Fruit fly (Drosophila melanogaster) whole organism, prepupa: ENCODE measurements around the gene CG32450.
A peak's percentile ranks its signal among the peaks of the same experiment; 100 is the strongest.

ENCODE experiments used
- Blimp-1 ChIP-seq: fragments of 200-800 bp; sonication (Bioruptor generic); optimal IDR thresholded peaks from 3 replicates; lab custom pipeline; 2017; ENCODE audit warnings: missing biosample characterization, missing genetic modification characterization, mild to moderate bottlenecking, moderate library complexity, missing genetic modification reagents
- CG10631 ChIP-seq: fragments of 200-800 bp; sonication (Bioruptor generic); optimal IDR thresholded peaks from 2 replicates; lab custom pipeline; 2016; ENCODE audit warnings: missing biosample characterization, missing genetic modification characterization
- CG10669 ChIP-seq: fragments of 200-800 bp; sonication (Bioruptor generic); optimal IDR thresholded peaks from 3 replicates; lab custom pipeline; 2018; ENCODE audit warnings: missing biosample characterization, mild to moderate bottlenecking, missing genetic modification characterization, moderate library complexity
- CG11294 ChIP-seq: fragments of 200-800 bp; sonication (Bioruptor generic); IDR thresholded peaks from 2 replicates; pipeline ENCODE4 v1.3.6; 2022; ENCODE audit warnings: missing biosample characterization, missing genetic modification characterization
- CG11762 ChIP-seq: fragments of 200-800 bp; sonication (Bioruptor generic); optimal IDR thresholded peaks from 3 replicates; lab custom pipeline; 2016; ENCODE audit warnings: missing biosample characterization, missing genetic modification characterization; ENCODE audit not compliant: insufficient read depth
- CG15336 ChIP-seq: fragments of 200-800 bp; sonication (Bioruptor generic); IDR thresholded peaks from 2 replicates; pipeline ENCODE4 v1.3.6; 2022; ENCODE audit warnings: missing biosample characterization, missing genetic modification characterization
- CG1621 ChIP-seq: fragments of 200-800 bp; sonication (Bioruptor generic); optimal IDR thresholded peaks from 3 replicates; lab custom pipeline; 2018; ENCODE audit warnings: missing biosample characterization, mild to moderate bottlenecking, missing genetic modification characterization
- CG3032 ChIP-seq: fragments of 200-800 bp; optimal IDR thresholded peaks from 2 replicates; lab custom pipeline; 2019; ENCODE audit warnings: missing biosample characterization, mild to moderate bottlenecking, missing genetic modification characterization, moderate library complexity
- CG31627 ChIP-seq: fragments of 200-800 bp; sonication (Bioruptor generic); optimal IDR thresholded peaks from 3 replicates; lab custom pipeline; 2016; ENCODE audit warnings: missing biosample characterization, missing genetic modification characterization
- CG32006 ChIP-seq: fragments of 200-800 bp; sonication (Bioruptor generic); optimal IDR thresholded peaks from 3 replicates; lab custom pipeline; 2017; ENCODE audit warnings: missing biosample characterization, mild to moderate bottlenecking, missing genetic modification characterization
- CG3919 ChIP-seq: fragments of 200-800 bp; sonication (Bioruptor generic); optimal IDR thresholded peaks from 3 replicates; lab custom pipeline; 2016; ENCODE audit warnings: missing biosample characterization, missing genetic modification characterization
- CG4318 ChIP-seq: fragments of 200-800 bp; sonication (Bioruptor generic); optimal IDR thresholded peaks from 3 replicates; lab custom pipeline; 2017; ENCODE audit warnings: missing biosample characterization, mild to moderate bottlenecking, missing genetic modification characterization
- CG6163 ChIP-seq: fragments of 200-800 bp; sonication (Bioruptor generic); IDR thresholded peaks from 3 replicates; pipeline ENCODE4 v1.3.6; 2022; ENCODE audit warnings: missing biosample characterization, missing genetic modification characterization
- CG6276 ChIP-seq: fragments of 200-800 bp; sonication (Bioruptor generic); optimal IDR thresholded peaks from 2 replicates; lab custom pipeline; 2017; ENCODE audit warnings: missing biosample characterization, mild to moderate bottlenecking, missing genetic modification characterization
- CG6792 ChIP-seq: fragments of 200-800 bp; sonication (Bioruptor generic); optimal IDR thresholded peaks from 3 replicates; lab custom pipeline; 2016; ENCODE audit warnings: missing biosample characterization, missing genetic modification characterization
- CG6808 ChIP-seq: fragments of 200-800 bp; sonication (Bioruptor generic); optimal IDR thresholded peaks from 3 replicates; lab custom pipeline; 2017; ENCODE audit warnings: missing biosample characterization, missing genetic modification characterization, mild to moderate bottlenecking, moderate library complexity, missing genetic modification reagents
- CG6854 ChIP-seq: fragments of 200-800 bp; sonication (Bioruptor generic); optimal IDR thresholded peaks from 2 replicates; lab custom pipeline; 2017; ENCODE audit warnings: missing biosample characterization, mild to moderate bottlenecking, missing genetic modification characterization
- CG7368 ChIP-seq: fragments of 200-800 bp; sonication (Bioruptor generic); optimal IDR thresholded peaks from 3 replicates; lab custom pipeline; 2016; ENCODE audit warnings: missing biosample characterization, missing genetic modification characterization
- CG8119 ChIP-seq: fragments of 200-800 bp; sonication (Bioruptor generic); IDR thresholded peaks from 3 replicates; pipeline ENCODE4 v1.3.6; 2022; ENCODE audit warnings: missing biosample characterization, missing genetic modification characterization
- CG8319 ChIP-seq: fragments of 200-800 bp; sonication (Bioruptor generic); optimal IDR thresholded peaks from 3 replicates; lab custom pipeline; 2016; ENCODE audit warnings: missing biosample characterization, missing genetic modification characterization
- CG9139 ChIP-seq: fragments of 200-800 bp; sonication (Bioruptor generic); optimal IDR thresholded peaks from 3 replicates; lab custom pipeline; 2017; ENCODE audit warnings: missing biosample characterization, mild to moderate bottlenecking, missing genetic modification characterization
- Eip75B ChIP-seq: fragments of 200-800 bp; sonication (Bioruptor generic); optimal IDR thresholded peaks from 3 replicates; lab custom pipeline; 2016; ENCODE audit warnings: missing biosample characterization, missing genetic modification characterization
- Eip78C ChIP-seq: fragments of 200-800 bp; sonication (Bioruptor generic); peaks from one replicate; lab custom pipeline; 2016; ENCODE audit warnings: missing biosample characterization, missing genetic modification characterization
- Eip93F ChIP-seq: fragments of 200-800 bp; sonication (Bioruptor generic); optimal IDR thresholded peaks from 2 replicates; lab custom pipeline; 2016; ENCODE audit warnings: missing biosample characterization, mild to moderate bottlenecking, missing genetic modification characterization
- Ets21C ChIP-seq: fragments of 200-800 bp; sonication (Bioruptor generic); optimal IDR thresholded peaks from 3 replicates; lab custom pipeline; 2016; ENCODE audit warnings: missing biosample characterization, missing genetic modification characterization
- Ets96B ChIP-seq: fragments of 200-800 bp; optimal IDR thresholded peaks from 2 replicates; lab custom pipeline; 2019; ENCODE audit warnings: missing biosample characterization, mild to moderate bottlenecking, missing genetic modification characterization, moderate library complexity
- Hr38 ChIP-seq: sonication (Bioruptor generic); optimal IDR thresholded peaks from 2 replicates; lab custom pipeline; 2016; ENCODE audit warnings: missing biosample characterization, missing genetic modification characterization
- Hr39 ChIP-seq: fragments of 200-800 bp; sonication (Bioruptor generic); optimal IDR thresholded peaks from 2 replicates; lab custom pipeline; 2016; ENCODE audit warnings: missing biosample characterization, missing genetic modification characterization
- Hr4 ChIP-seq: fragments of 200-800 bp; sonication (Bioruptor generic); optimal IDR thresholded peaks from 3 replicates; lab custom pipeline; 2016; ENCODE audit warnings: missing biosample characterization, missing genetic modification characterization
- Lpt ChIP-seq: fragments of 200-800 bp; sonication (Bioruptor generic); optimal IDR thresholded peaks from 3 replicates; lab custom pipeline; 2016; ENCODE audit warnings: missing biosample characterization, missing genetic modification characterization
- OdsH ChIP-seq: fragments of 200-800 bp; sonication (Bioruptor generic); optimal IDR thresholded peaks from 3 replicates; lab custom pipeline; 2016; ENCODE audit warnings: missing biosample characterization, missing genetic modification characterization
- Sox102F ChIP-seq: fragments of 200-800 bp; sonication (Bioruptor generic); optimal IDR thresholded peaks from 2 replicates; lab custom pipeline; 2016; ENCODE audit warnings: missing biosample characterization, mild to moderate bottlenecking, missing genetic modification characterization
- Sox14 ChIP-seq: fragments of 200-800 bp; sonication (Bioruptor generic); optimal IDR thresholded peaks from 3 replicates; lab custom pipeline; 2016; ENCODE audit warnings: missing biosample characterization, missing genetic modification characterization
- achi ChIP-seq: fragments of 200-800 bp; sonication (Bioruptor generic); optimal IDR thresholded peaks from 3 replicates; lab custom pipeline; 2016; ENCODE audit warnings: missing biosample characterization, missing genetic modification characterization
- acj6 ChIP-seq: fragments of 200-800 bp; sonication (Bioruptor generic); optimal IDR thresholded peaks from 3 replicates; lab custom pipeline; 2016; ENCODE audit warnings: missing biosample characterization, missing genetic modification characterization
- cyc ChIP-seq: fragments of 200-800 bp; sonication (Bioruptor generic); optimal IDR thresholded peaks from 3 replicates; lab custom pipeline; 2016; ENCODE audit warnings: missing biosample characterization, missing genetic modification characterization
- dac ChIP-seq: fragments of 200-800 bp; sonication (Bioruptor generic); optimal IDR thresholded peaks from 2 replicates; lab custom pipeline; 2017; ENCODE audit warnings: missing biosample characterization, mild to moderate bottlenecking, missing genetic modification characterization
- dsx ChIP-seq: fragments of 200-800 bp; optimal IDR thresholded peaks from 3 replicates; lab custom pipeline; 2019; ENCODE audit warnings: missing biosample characterization, mild to moderate bottlenecking, missing genetic modification characterization, moderate library complexity; ENCODE audit not compliant: poor library complexity, severe bottlenecking
- fd59A ChIP-seq: fragments of 200-800 bp; sonication (Bioruptor generic); optimal IDR thresholded peaks from 2 replicates; lab custom pipeline; 2017; ENCODE audit warnings: missing biosample characterization, mild to moderate bottlenecking, missing genetic modification characterization, missing genetic modification reagents
- fd85E ChIP-seq: fragments of 200-800 bp; sonication (Bioruptor generic); optimal IDR thresholded peaks from 3 replicates; lab custom pipeline; 2016; ENCODE audit warnings: missing biosample characterization, missing genetic modification characterization
- fkh ChIP-seq: fragments of 200-800 bp; sonication (Bioruptor generic); optimal IDR thresholded peaks from 3 replicates; lab custom pipeline; 2017; ENCODE audit warnings: missing biosample characterization, mild to moderate bottlenecking, missing genetic modification characterization, moderate library complexity
- lz ChIP-seq: fragments of 200-800 bp; sonication (Bioruptor generic); optimal IDR thresholded peaks from 3 replicates; lab custom pipeline; 2016; ENCODE audit warnings: missing biosample characterization, missing genetic modification characterization
- net ChIP-seq: fragments of 200-800 bp; sonication (Bioruptor generic); optimal IDR thresholded peaks from 3 replicates; lab custom pipeline; 2016; ENCODE audit warnings: missing biosample characterization, missing genetic modification characterization
- pdm3 ChIP-seq: fragments of 200-800 bp; sonication (Bioruptor generic); optimal IDR thresholded peaks from 3 replicates; lab custom pipeline; 2016; ENCODE audit warnings: missing biosample characterization, missing genetic modification characterization
- spab ChIP-seq: fragments of 200-800 bp; sonication (Bioruptor generic); optimal IDR thresholded peaks from 2 replicates; lab custom pipeline; 2017; ENCODE audit warnings: missing biosample characterization, mild to moderate bottlenecking, missing genetic modification characterization, missing genetic modification reagents
- svp ChIP-seq: fragments of 200-800 bp; sonication (Bioruptor generic); peaks from one replicate; lab custom pipeline; 2016; ENCODE audit warnings: missing biosample characterization, missing genetic modification characterization
- topi ChIP-seq: fragments of 200-800 bp; sonication (Bioruptor generic); optimal IDR thresholded peaks from 3 replicates; lab custom pipeline; 2016; ENCODE audit warnings: missing biosample characterization, missing genetic modification characterization
- vri ChIP-seq: fragments of 200-800 bp; sonication (Bioruptor generic); optimal IDR thresholded peaks from 3 replicates; lab custom pipeline; 2016; ENCODE audit warnings: missing biosample characterization, mild to moderate bottlenecking, missing genetic modification characterization

Gene CG32450

DNA sequence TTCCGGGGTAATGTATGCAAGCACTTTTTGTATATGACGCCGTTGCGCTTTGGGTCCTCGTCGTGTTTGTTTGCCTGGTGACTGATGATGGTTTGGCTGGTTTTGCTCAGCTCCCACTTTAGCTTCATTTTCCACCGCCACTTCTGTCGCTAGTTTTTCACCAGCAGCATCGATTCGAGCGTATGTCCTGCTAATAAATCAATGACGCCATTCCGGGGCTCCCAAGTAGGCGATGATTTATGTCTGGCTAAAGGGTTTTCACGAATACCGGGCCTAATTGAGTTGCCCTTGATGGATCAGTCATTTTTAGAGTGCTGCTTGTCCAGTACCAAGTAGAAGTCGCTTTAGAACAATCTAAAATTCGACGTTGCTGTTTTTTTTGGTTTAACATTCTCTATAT lies at the start of gene CG32450:
Gene CG32450, plus strand, starts transcription at position 301 of the 400 bp plus-strand sequence.
- TF ChIP-seq CG31627 (GFP tag; lab: Kevin White, UChicago): no peak
- no peak for TF ChIP-seq dac (GFP tag; lab: Kevin White, UChicago)
- no peak for TF ChIP-seq vri

DNA sequence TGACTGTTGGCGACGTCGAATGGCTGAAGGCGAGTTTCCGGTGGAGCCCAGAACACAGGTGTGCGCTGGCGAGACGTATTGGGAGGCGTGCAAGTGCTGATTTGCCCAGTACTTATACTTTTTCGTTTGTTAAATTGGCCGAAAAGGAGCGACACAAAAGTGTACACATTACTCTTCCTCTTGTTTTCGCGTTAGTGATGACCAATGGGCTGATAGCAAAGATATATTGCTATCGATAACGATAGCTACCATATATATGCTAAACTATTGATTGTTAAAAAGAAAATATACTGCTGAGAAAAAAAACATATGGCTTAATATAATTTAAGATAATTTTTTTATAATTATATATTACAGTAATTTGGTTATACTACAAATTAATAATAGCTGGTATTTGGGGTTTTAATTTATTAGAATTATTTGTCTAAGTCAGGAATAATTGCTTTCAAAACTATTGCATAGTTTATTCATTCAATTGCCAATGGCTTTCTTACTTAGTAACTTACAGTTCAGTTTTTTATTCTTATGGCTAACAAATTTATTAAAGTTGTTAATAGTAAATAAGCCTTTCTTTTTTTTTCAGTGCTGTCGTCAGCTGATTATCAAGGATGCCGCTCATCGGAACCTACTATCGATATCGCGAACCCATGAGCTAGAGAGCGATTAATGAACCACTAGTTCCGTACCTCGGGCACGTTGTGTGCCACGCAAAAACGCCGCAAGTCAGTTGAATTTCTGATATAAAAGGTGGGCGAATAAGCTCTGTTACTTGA lies 41.4 kb upstream of the CG32450 start, which contains the start of the genes Hem and IleRS:
Gene Hem, minus strand, starts transcription at position 202 of the 773 bp plus-strand sequence.
Gene IleRS, plus strand, starts transcription at position 672 of the 773 bp plus-strand sequence.
- TF ChIP-seq CG11294 (GFP tag; lab: Robert Waterston, UW) (peak; percentile 83), net (GFP tag; lab: Kevin White, UChicago) (no peak), Hr39 (GFP tag; lab: Kevin White, UChicago) (peak; percentile 90), pdm3 (GFP tag; lab: Kevin White, UChicago) (peak; percentile 92), achi (GFP tag; lab: Kevin White, UChicago) (peak; percentile 91), CG7368 (GFP tag; lab: Kevin White, UChicago) (peak; percentile 88), CG8119 (GFP tag; lab: Robert Waterston, UW) (peak; percentile 89; the same call in 2 of the 3 replicates), acj6 (peak; percentile 93), CG31627 (GFP tag; lab: Kevin White, UChicago) (peak; percentile 88), Sox14 (peak; percentile 86), CG9139 (GFP tag; lab: Kevin White, UChicago) (peak; percentile 74), CG6163 (GFP tag; lab: Robert Waterston, UW) (peak; percentile 91), CG4318 (GFP tag; lab: Kevin White, UChicago) (peak; percentile 85), fd59A (peak; percentile 71), CG6808 (GFP tag; lab: Kevin White, UChicago) (no peak), dsx (peak; percentile 82), Hr4 (GFP tag; lab: Kevin White, UChicago) (peak; percentile 90), CG32006 (no peak), Eip78C (GFP tag; lab: Kevin White, UChicago) (peak; percentile 97), cyc (peak; percentile 88), CG1621 (tag; lab: Kevin White, UChicago) (no peak), Blimp-1 (peak; percentile 70), CG11762 (GFP tag; lab: Kevin White, UChicago) (peak; percentile 88), OdsH (GFP tag; lab: Kevin White, UChicago) (peak; percentile 93), Lpt (GFP tag; lab: Kevin White, UChicago) (peak; percentile 85), CG15336 (GFP tag; lab: Robert Waterston, UW) (peak; percentile 84), lz (peak; percentile 82), spab (no peak), svp (GFP tag; lab: Kevin White, UChicago) (peak; percentile 91), topi (GFP tag; lab: Kevin White, UChicago) (peak; percentile 89), CG10669 (GFP tag; lab: Kevin White, UChicago) (no peak), CG6792 (GFP tag; lab: Kevin White, UChicago) (peak; percentile 83), CG8319 (GFP tag; lab: Kevin White, UChicago) (peak; percentile 81), fd85E (GFP tag; lab: Kevin White, UChicago) (peak; percentile 43), dac (GFP tag; lab: Kevin White, UChicago) (no peak), CG6276 (no peak), Hr38 (GFP tag; lab: Kevin White, UChicago) (no peak), Ets96B (tag; lab: Kevin White, UChicago) (peak; percentile 88), CG3919 (peak; percentile 90), CG3032 (peak; percentile 89), Sox102F (GFP tag; lab: Kevin White, UChicago) (peak; percentile 69), CG10631 (peak; percentile 93), Ets21C (GFP tag; lab: Kevin White, UChicago) (peak; percentile 76), CG6854 (GFP tag; lab: Kevin White, UChicago) (no peak), vri (no peak), fkh (GFP tag; lab: Kevin White, UChicago) (no peak), Eip75B (GFP tag; lab: Kevin White, UChicago) (no peak), Eip93F (GFP tag; lab: Kevin White, UChicago) (no peak)
